Fruit fly (Drosophila melanogaster): ENCODE measurements around the gene side-VI.

dm6 chr3R:10972139-10972538 is at the start of gene side-VI:
- TF ChIP-seq Jra (GFP tag; optimal IDR thresholded peaks at IDR 0.05) (no peak), foxo (GFP tag; optimal IDR thresholded peaks at IDR 0.05) (no peak), h (GFP tag; optimal IDR thresholded peaks at IDR 0.05) (no peak), ey (GFP tag; optimal IDR thresholded peaks at IDR 0.05) (no peak)
